Fruit fly (Drosophila melanogaster): ENCODE results near the gene pigeon.
A peak's percentile ranks its signal among the peaks of the same experiment; 100 is the strongest.

Gene pigeon

dm6 chr2L:19138361-19139041, 47.3 kb upstream of the pigeon start (continued):
- TF ChIP-seq CG31388 (GFP tag; optimal IDR thresholded peaks at IDR 0.05) (no peak), Nf-YA (GFP tag; IDR thresholded peaks at IDR 0.05) (no peak), maf-S (GFP tag; optimal IDR thresholded peaks at IDR 0.05) (no peak), CG4617 (GFP tag; optimal IDR thresholded peaks at IDR 0.05; ENCODE audit: borderline replicate concordance) (no peak), Optix (GFP tag; IDR thresholded peaks at IDR 0.05) (0 out of 3 replicates have a peak, but pooled peaks have one; percentile 21), CkIIα-i1 (GFP tag; IDR thresholded peaks at IDR 0.05) (no peak), pnt (GFP tag; optimal IDR thresholded peaks at IDR 0.05) (no peak), CG13775 (GFP tag; optimal IDR thresholded peaks at IDR 0.05) (no peak), Deaf1 (tag; optimal IDR thresholded peaks at IDR 0.05) (no peak), row (GFP tag; IDR thresholded peaks at IDR 0.05) (peak; percentile 33; the same call in 1 of the 3 replicates), Elba2 (GFP tag; optimal IDR thresholded peaks at IDR 0.05) (no peak), CG8478 (optimal IDR thresholded peaks at IDR 0.05) (no peak), CG4854 (GFP tag; optimal IDR thresholded peaks at IDR 0.05) (no peak), MESR4 (GFP tag; optimal IDR thresholded peaks at IDR 0.05) (no peak), CG4328 (GFP tag; optimal IDR thresholded peaks at IDR 0.05) (no peak), CG2199 (GFP tag; IDR thresholded peaks at IDR 0.05) (no peak), seq (GFP tag; IDR thresholded peaks at IDR 0.05) (no peak; the same call in 1 of the 2 replicates), Ada2b (GFP tag; IDR thresholded peaks at IDR 0.05) (no peak), CG12659 (GFP tag; optimal IDR thresholded peaks at IDR 0.05) (peak; percentile 9), CG1602 (GFP tag; optimal IDR thresholded peaks at IDR 0.05) (no peak), fu2 (GFP tag; optimal IDR thresholded peaks at IDR 0.05) (no peak), sug (tag; optimal IDR thresholded peaks at IDR 0.05) (no peak), sqz (GFP tag; optimal IDR thresholded peaks at IDR 0.05) (no peak), Six4 (GFP tag; optimal IDR thresholded peaks at IDR 0.05) (no peak), CG7839 (tag; optimal IDR thresholded peaks at IDR 0.05) (peak; percentile 38), CG30020 (tag; optimal IDR thresholded peaks at IDR 0.05) (no peak), lola (GFP tag; optimal IDR thresholded peaks at IDR 0.05) (peak in 1 of 3 experiments; percentile 9), Max (GFP tag; optimal IDR thresholded peaks at IDR 0.05) (no peak), kni (GFP tag; optimal IDR thresholded peaks at IDR 0.05) (peak; percentile 13), Ravus (GFP tag; IDR thresholded peaks at IDR 0.05) (no peak), stwl (tag; optimal IDR thresholded peaks at IDR 0.05) (no peak), CG1024 (GFP tag; IDR thresholded peaks at IDR 0.05) (no peak), CG6654 (GFP tag; optimal IDR thresholded peaks at IDR 0.05) (no peak), tgo (GFP tag; IDR thresholded peaks at IDR 0.05) (no peak), C15 (GFP tag; IDR thresholded peaks at IDR 0.05) (no peak), eyg (GFP tag; optimal IDR thresholded peaks at IDR 0.05) (no peak), CG9817 (tag; optimal IDR thresholded peaks at IDR 0.05) (no peak), Gsc (GFP tag; IDR thresholded peaks at IDR 0.05) (no peak), Sox102F (GFP tag; optimal IDR thresholded peaks at IDR 0.05) (peak; percentile 37), Tbp (GFP tag; optimal IDR thresholded peaks at IDR 0.05) (no peak), lmd (GFP tag; IDR thresholded peaks at IDR 0.05) (peak; percentile 13; the same call in 1 of the 2 replicates), CG17802 (tag; optimal IDR thresholded peaks at IDR 0.05) (no peak), CG7357 (GFP tag; IDR thresholded peaks at IDR 0.05) (no peak), ATbp (GFP tag; optimal IDR thresholded peaks at IDR 0.05) (peak; percentile 33), tup (GFP tag; optimal IDR thresholded peaks at IDR 0.05) (no peak), br (optimal IDR thresholded peaks at IDR 0.05) (no peak), CG14014 (GFP tag; IDR thresholded peaks at IDR 0.05) (no peak), CG17912 (GFP tag; optimal IDR thresholded peaks at IDR 0.05) (no peak), slp2 (GFP tag; optimal IDR thresholded peaks at IDR 0.05) (no peak), CG14710 (tag; optimal IDR thresholded peaks at IDR 0.05) (no peak), CG17385 (GFP tag; optimal IDR thresholded peaks at IDR 0.05) (no peak)
